Worm (Caenorhabditis elegans): ENCODE data around the gene C53D6.6.

C53D6.6 gene

DNA sequence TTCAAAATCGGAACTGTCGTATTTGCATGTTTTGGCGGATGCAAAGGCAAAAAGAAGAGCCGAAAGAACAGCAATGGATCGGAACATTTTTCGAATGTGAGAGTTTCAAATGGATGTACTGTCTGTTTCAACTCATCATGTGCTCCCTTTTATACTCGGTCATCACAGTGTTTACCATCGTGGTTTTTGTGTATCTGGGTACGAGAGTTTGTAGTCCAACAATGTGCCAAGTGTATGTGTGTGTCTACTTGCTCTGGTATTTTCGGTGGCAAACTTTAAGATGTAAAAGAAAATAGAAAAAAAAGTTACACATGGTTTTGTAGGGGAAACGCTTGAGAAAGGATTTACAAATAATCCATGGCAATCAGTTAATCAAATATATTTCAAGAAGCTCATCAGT is 10.8 kb upstream of the C53D6.6 start, which contains the start of gene Y73F4A.2:
Gene Y73F4A.2, minus strand, starts transcription at position 124 of the 400 bp plus-strand sequence.
- TF ChIP-seq mbf-1 (tag; optimal IDR thresholded peaks at IDR 0.05) (no peak), ZK546.5 (tag; optimal IDR thresholded peaks at IDR 0.05) (no peak), lin-13 (GFP tag; optimal IDR thresholded peaks at IDR 0.05) (no peak), nhr-129 (tag; optimal IDR thresholded peaks at IDR 0.05) (peak; percentile 23), F13H6.1 (tag; optimal IDR thresholded peaks at IDR 0.05) (peak; percentile 17)

DNA sequence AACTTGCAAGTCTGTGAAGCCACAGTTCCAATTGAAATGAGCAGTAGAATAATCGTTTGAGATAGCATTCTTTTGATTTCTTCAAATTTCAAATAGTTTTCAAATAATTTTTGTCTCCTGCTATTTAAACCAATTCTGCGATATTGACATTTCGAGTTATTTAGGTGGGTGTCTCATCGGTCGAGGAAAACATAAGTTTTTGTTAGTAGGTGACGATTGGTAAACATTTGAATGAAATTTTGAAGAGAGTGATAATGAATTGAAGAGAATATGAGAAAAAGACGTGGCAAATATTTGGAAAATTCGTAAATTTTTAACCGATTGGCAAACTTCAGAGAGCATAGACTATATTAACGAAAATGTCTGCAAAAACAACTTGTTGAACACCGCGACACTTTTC is 7.9 kb upstream of the C53D6.6 start, which contains the start of gene Y73F4A.3:
Gene Y73F4A.3, minus strand, starts transcription at position 101 of the 400 bp plus-strand sequence.
- TF ChIP-seq F13H6.1 (tag; optimal IDR thresholded peaks at IDR 0.05) (peak; percentile 4), unc-55 (GFP tag; optimal IDR thresholded peaks at IDR 0.05) (no peak)

DNA sequence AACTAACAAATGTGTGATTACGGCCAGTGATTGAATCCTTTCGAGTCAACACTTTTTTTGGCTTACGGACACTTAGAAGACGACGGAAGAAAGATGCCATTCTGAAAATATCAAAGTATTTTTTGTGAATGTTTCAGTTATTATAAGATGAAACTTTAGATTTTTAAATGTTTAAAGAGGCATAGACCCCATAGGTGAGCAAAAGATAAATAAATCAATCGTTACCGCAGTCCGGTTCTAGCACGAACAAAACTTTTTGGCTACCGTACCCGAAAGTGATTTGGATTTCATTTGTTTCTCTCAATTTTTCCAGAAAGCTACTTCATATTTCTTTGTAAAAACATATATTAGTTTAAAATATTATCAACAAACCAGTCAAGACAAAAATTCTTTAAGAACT is 4.6 kb upstream of the C53D6.6 start, which contains the start of gene C53D6.7:
Gene C53D6.7, minus strand, starts transcription at position 101 of the 400 bp plus-strand sequence.
- no peak for TF ChIP-seq zag-1 (tag; optimal IDR thresholded peaks at IDR 0.05)

DNA sequence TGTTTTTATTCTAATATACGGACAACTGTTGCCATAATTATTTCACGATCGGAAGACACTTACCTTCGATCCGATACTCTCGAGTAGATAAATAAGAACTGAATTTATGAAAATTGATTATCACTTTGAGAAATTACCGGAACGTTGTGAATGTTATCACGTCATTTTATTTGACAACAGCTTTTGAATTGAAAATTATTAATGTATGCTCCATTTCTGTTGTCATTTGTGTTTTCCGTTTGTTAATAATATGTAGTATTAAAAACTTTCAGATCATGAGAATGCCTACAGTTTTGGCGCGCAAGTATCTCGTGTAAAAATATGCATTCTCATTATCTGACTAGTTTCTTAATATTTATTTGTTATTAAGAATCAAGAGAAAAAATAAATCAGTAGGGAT is 1.9 kb upstream of the C53D6.6 start, which contains the start of gene C53D6.10:
Gene C53D6.10, minus strand, starts transcription at position 101 of the 400 bp plus-strand sequence.
- TF ChIP-seq lin-11 (tag; optimal IDR thresholded peaks at IDR 0.05) (no peak), gmeb-1 (tag; optimal IDR thresholded peaks at IDR 0.05) (no peak), unc-55 (GFP tag; optimal IDR thresholded peaks at IDR 0.05) (no peak), egl-27 (tag; optimal IDR thresholded peaks at IDR 0.05) (no peak), elt-1 (tag; optimal IDR thresholded peaks at IDR 0.05) (no peak), unc-39 (tag; optimal IDR thresholded peaks at IDR 0.05) (no peak), ztf-4 (tag; optimal IDR thresholded peaks at IDR 0.05) (no peak), sem-4 (tag; optimal IDR thresholded peaks at IDR 0.05) (no peak), Y55F3AM.14 (GFP tag; optimal IDR thresholded peaks at IDR 0.05) (no peak), lin-39 (tag; optimal IDR thresholded peaks at IDR 0.05) (no peak), mbf-1 (tag; optimal IDR thresholded peaks at IDR 0.05) (no peak), R02D3.7 (tag; optimal IDR thresholded peaks at IDR 0.05) (no peak), aly-2 (tag; optimal IDR thresholded peaks at IDR 0.05) (no peak), mdl-1 (tag; optimal IDR thresholded peaks at IDR 0.05) (no peak), lsy-2 (tag; optimal IDR thresholded peaks at IDR 0.05) (no peak), nhr-129 (tag; optimal IDR thresholded peaks at IDR 0.05) (no peak), fos-1 (tag; optimal IDR thresholded peaks at IDR 0.05) (no peak)

DNA sequence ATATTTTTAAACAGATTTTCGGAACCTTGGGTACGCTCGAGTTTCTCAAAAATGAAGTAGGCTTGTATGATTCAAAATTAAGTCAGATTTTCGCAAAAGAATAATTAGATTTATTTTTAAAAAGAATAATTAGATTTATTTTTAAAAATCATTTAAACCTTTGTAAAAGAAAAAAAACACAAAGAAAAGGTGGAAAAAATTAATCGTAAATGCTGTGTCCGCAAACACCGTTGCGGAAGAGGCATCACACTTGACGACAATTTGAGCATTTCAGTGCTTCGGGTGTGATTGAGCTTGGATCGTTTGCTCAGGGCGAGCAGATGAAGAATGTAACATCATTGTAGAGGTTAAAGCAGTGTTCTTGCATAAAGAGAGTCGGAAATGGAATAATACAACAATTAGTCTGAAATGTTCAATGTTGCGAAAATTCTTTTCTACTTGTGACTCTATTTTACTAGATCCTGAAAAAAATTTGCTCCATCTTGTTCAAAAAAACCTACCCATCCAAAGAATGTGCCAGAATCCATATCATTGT is 11.2 kb downstream of the C53D6.6 start:
- TF ChIP-seq nhr-12 (tag; optimal IDR thresholded peaks at IDR 0.05) (no peak), alr-1 (tag; optimal IDR thresholded peaks at IDR 0.05) (no peak), C34F6.9 (tag; optimal IDR thresholded peaks at IDR 0.05) (peak; percentile 34), blmp-1 (tag; optimal IDR thresholded peaks at IDR 0.05; ENCODE audit: insufficient read depth) (no peak), nhr-23 (tag; optimal IDR thresholded peaks at IDR 0.05) (no peak)

DNA sequence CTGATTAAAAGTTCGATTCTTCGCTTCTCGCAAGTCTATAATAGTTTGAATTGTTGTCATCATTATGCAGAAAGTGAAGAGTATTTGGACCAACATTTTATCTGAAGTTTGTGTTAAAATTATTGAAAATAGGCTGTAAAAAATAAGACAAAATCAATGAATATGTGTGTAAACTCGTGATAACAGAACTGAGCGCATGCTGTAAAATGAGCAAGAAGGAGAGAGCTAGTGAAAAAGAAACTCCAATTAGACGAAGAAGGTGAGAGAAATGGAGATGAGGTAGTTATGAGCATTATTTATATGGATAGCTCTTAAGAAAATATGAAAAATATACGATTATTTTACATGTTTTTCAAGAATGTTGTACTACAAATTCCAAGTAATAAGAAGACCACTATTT is 11.6 kb downstream of the C53D6.6 start, which contains the start of gene C53D6.4:
Gene C53D6.4, minus strand, starts transcription at position 101 of the 400 bp plus-strand sequence.
- TF ChIP-seq unc-55 (GFP tag; optimal IDR thresholded peaks at IDR 0.05) (no peak), mab-5 (tag; optimal IDR thresholded peaks at IDR 0.05) (no peak), nhr-23 (tag; optimal IDR thresholded peaks at IDR 0.05) (no peak), alr-1 (tag; optimal IDR thresholded peaks at IDR 0.05) (no peak), ztf-4 (tag; optimal IDR thresholded peaks at IDR 0.05) (no peak), F13H6.1 (tag; optimal IDR thresholded peaks at IDR 0.05) (no peak)

DNA sequence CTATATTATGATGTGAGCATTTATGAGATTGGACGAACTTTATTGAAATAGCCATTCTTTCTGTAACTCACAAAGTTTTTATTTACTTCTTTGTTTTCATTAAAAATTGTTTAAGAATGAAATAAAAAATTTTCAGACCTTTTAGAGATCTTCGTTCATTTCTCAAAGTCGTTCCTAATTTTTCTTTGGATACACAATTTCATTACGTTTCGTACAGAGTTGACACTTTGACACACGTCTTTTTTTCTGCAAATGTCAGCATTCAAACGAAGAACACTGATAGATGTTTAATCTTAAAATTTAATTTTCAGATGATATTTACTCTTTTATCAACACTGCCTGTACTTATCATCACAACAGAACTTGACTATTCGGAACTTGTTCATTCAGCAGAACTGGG is 16.0 kb downstream of the C53D6.6 start, which contains the start of gene acc-2:
Gene acc-2, plus strand, starts transcription at position 301 of the 400 bp plus-strand sequence.
- TF ChIP-seq R02D3.7 (tag; optimal IDR thresholded peaks at IDR 0.05) (no peak), lin-39 (tag; optimal IDR thresholded peaks at IDR 0.05) (no peak), ztf-11 (tag; optimal IDR thresholded peaks at IDR 0.05) (no peak), peb-1 (tag; optimal IDR thresholded peaks at IDR 0.05) (no peak), elt-3 (tag; optimal IDR thresholded peaks at IDR 0.05) (no peak), F13H6.1 (tag; optimal IDR thresholded peaks at IDR 0.05) (no peak), ceh-82 (tag; optimal IDR thresholded peaks at IDR 0.05) (no peak), sma-9 (GFP tag; optimal IDR thresholded peaks at IDR 0.05) (no peak), sma-9 (tag; optimal IDR thresholded peaks at IDR 0.05) (no peak), alr-1 (tag; optimal IDR thresholded peaks at IDR 0.05) (no peak)
